Fruit fly (Drosophila melanogaster) whole organism, embryonic: Measurements from ENCODE around the gene CG1971.

Experiments
- Antp ChIP-seq: fragments of 200-800 bp; sonication (Bioruptor generic); optimal IDR thresholded peaks from 3 replicates; lab custom pipeline; 2016; ENCODE audit warnings: missing biosample characterization, missing genetic modification characterization
- Atf6 ChIP-seq: fragments of 200-800 bp; sonication (Bioruptor generic); IDR thresholded peaks from 2 replicates; pipeline ENCODE4 v1.3.6; 2022; ENCODE audit warnings: missing biosample characterization, missing genetic modification characterization
- Bdp1 ChIP-seq: fragments of 200-800 bp; sonication (Bioruptor generic); optimal IDR thresholded peaks from 3 replicates; lab custom pipeline; 2016; ENCODE audit warnings: missing biosample characterization, missing genetic modification characterization
- CG10366 ChIP-seq: fragments of 200-800 bp; sonication (Bioruptor generic); IDR thresholded peaks from 2 replicates; pipeline ENCODE4 v1.3.6; 2022; ENCODE audit warnings: missing biosample characterization, missing genetic modification characterization
- CG10462 ChIP-seq: fragments of 200-800 bp; sonication (Bioruptor generic); optimal IDR thresholded peaks from 2 replicates; lab custom pipeline; 2016; ENCODE audit warnings: missing biosample characterization, missing genetic modification characterization
- CG11560 ChIP-seq: fragments of 200-800 bp; sonication (Bioruptor generic); IDR thresholded peaks from 3 replicates; pipeline ENCODE4 v1.3.6; 2022; ENCODE audit warnings: missing biosample characterization, missing genetic modification characterization
- CG12299 ChIP-seq: fragments of 200-800 bp; sonication (Bioruptor generic); optimal IDR thresholded peaks from 2 replicates; lab custom pipeline; 2018; ENCODE audit warnings: missing biosample characterization, mild to moderate bottlenecking, missing genetic modification characterization
- CG12769 ChIP-seq: fragments of 200-800 bp; sonication (Bioruptor generic); optimal IDR thresholded peaks from 2 replicates; lab custom pipeline; 2019; ENCODE audit warnings: missing biosample characterization, mild to moderate bottlenecking, missing genetic modification characterization, moderate library complexity
- CG13296 ChIP-seq: fragments of 200-800 bp; sonication (Bioruptor generic); optimal IDR thresholded peaks from 3 replicates; lab custom pipeline; 2018; ENCODE audit warnings: missing biosample characterization, mild to moderate bottlenecking, missing genetic modification characterization
- CG14965 ChIP-seq: fragments of 200-800 bp; sonication (Bioruptor generic); optimal IDR thresholded peaks from 2 replicates; lab custom pipeline; 2016; ENCODE audit warnings: missing biosample characterization, missing genetic modification characterization, borderline replicate concordance
- CG15269 ChIP-seq: fragments of 200-800 bp; sonication (Bioruptor generic); optimal IDR thresholded peaks from 2 replicates; lab custom pipeline; 2018; ENCODE audit warnings: missing biosample characterization, mild to moderate bottlenecking, missing genetic modification characterization, moderate library complexity
- CG15514 ChIP-seq: fragments of 200-800 bp; sonication (Bioruptor generic); optimal IDR thresholded peaks from 3 replicates; lab custom pipeline; 2017; ENCODE audit warnings: missing biosample characterization, missing genetic modification characterization, mild to moderate bottlenecking, moderate library complexity, missing genetic modification reagents
- CG17361 ChIP-seq: fragments of 200-800 bp; sonication (Bioruptor generic); IDR thresholded peaks from 3 replicates; pipeline ENCODE4 v1.3.6; 2022; ENCODE audit warnings: missing biosample characterization, missing genetic modification characterization
- CG17802 ChIP-seq: fragments of 200-800 bp; sonication (Bioruptor generic); optimal IDR thresholded peaks from 2 replicates; lab custom pipeline; 2018; ENCODE audit warnings: missing biosample characterization, mild to moderate bottlenecking, missing genetic modification characterization, moderate library complexity
- CG18476 ChIP-seq: fragments of 200-800 bp; sonication (Bioruptor generic); optimal IDR thresholded peaks from 2 replicates; lab custom pipeline; 2016; ENCODE audit warnings: missing biosample characterization, mild to moderate bottlenecking, missing genetic modification characterization
- CG18764 ChIP-seq: fragments of 200-800 bp; sonication (Bioruptor generic); optimal IDR thresholded peaks from 3 replicates; lab custom pipeline; 2016; ENCODE audit warnings: missing biosample characterization, missing genetic modification characterization
- CG2875 ChIP-seq: fragments of 200-800 bp; sonication (Bioruptor generic); optimal IDR thresholded peaks from 2 replicates; lab custom pipeline; 2017; ENCODE audit warnings: missing biosample characterization, mild to moderate bottlenecking, missing genetic modification characterization, missing genetic modification reagents
- CG3065 ChIP-seq: fragments of 200-800 bp; sonication (Bioruptor generic); optimal IDR thresholded peaks from 2 replicates; lab custom pipeline; 2016; ENCODE audit warnings: missing biosample characterization, missing genetic modification characterization
- CG31224 ChIP-seq: fragments of 200-800 bp; sonication (Bioruptor generic); IDR thresholded peaks from 2 replicates; pipeline ENCODE4 v1.3.6; 2022; ENCODE audit warnings: missing biosample characterization, missing genetic modification characterization
- CG6175 ChIP-seq: fragments of 200-800 bp; sonication (Bioruptor generic); IDR thresholded peaks from 3 replicates; pipeline ENCODE4 v1.3.6; 2022; ENCODE audit warnings: missing biosample characterization, missing genetic modification characterization
- CG6254 ChIP-seq: fragments of 200-800 bp; sonication (Bioruptor generic); optimal IDR thresholded peaks from 3 replicates; lab custom pipeline; 2017; ENCODE audit warnings: mild to moderate bottlenecking, missing biosample characterization, missing genetic modification reagents, missing genetic modification characterization
- CG6765 ChIP-seq: fragments of 200-800 bp; sonication (Bioruptor generic); optimal IDR thresholded peaks from 3 replicates; lab custom pipeline; 2017; ENCODE audit warnings: missing biosample characterization, mild to moderate bottlenecking, missing genetic modification characterization
- CG6854 ChIP-seq: fragments of 200-800 bp; sonication (Bioruptor generic); optimal IDR thresholded peaks from 3 replicates; lab custom pipeline; 2017; ENCODE audit warnings: missing biosample characterization, mild to moderate bottlenecking, missing genetic modification characterization
- CG7786 ChIP-seq: fragments of 200-800 bp; sonication (Bioruptor generic); optimal IDR thresholded peaks from 2 replicates; lab custom pipeline; 2016; ENCODE audit warnings: missing biosample characterization, missing genetic modification characterization
- CG9437 ChIP-seq: fragments of 200-800 bp; sonication (Bioruptor generic); optimal IDR thresholded peaks from 2 replicates; lab custom pipeline; 2018; ENCODE audit warnings: missing biosample characterization, mild to moderate bottlenecking, missing genetic modification characterization
- CTCF ChIP-seq: fragments of 200-800 bp; sonication (Bioruptor generic); optimal IDR thresholded peaks from 2 replicates; lab custom pipeline; 2017; ENCODE audit warnings: missing biosample characterization, mild to moderate bottlenecking, missing genetic modification characterization, moderate library complexity
- Hsf ChIP-seq: fragments of 200-800 bp; sonication (Bioruptor generic); optimal IDR thresholded peaks from 3 replicates; lab custom pipeline; 2016; ENCODE audit warnings: missing biosample characterization, missing genetic modification characterization
- Lim3 ChIP-seq: fragments of 200-800 bp; sonication (Bioruptor generic); IDR thresholded peaks from 2 replicates; pipeline ENCODE4 v1.3.6; 2022; ENCODE audit warnings: missing biosample characterization, missing genetic modification characterization
- MBD-R2 ChIP-seq: fragments of 200-800 bp; sonication (Bioruptor generic); IDR thresholded peaks from 2 replicates; pipeline ENCODE4 v1.3.6; 2022; ENCODE audit warnings: missing biosample characterization, missing genetic modification characterization
- Mad ChIP-seq: fragments of 200-800 bp; sonication (Bioruptor generic); optimal IDR thresholded peaks from 2 replicates; lab custom pipeline; 2016; ENCODE audit warnings: missing biosample characterization, missing genetic modification characterization
- Mes4 ChIP-seq: fragments of 200-800 bp; sonication (Bioruptor generic); optimal IDR thresholded peaks from 2 replicates; lab custom pipeline; 2016; ENCODE audit warnings: missing biosample characterization, missing genetic modification characterization
- Nf-YA ChIP-seq: fragments of 200-800 bp; sonication (Bioruptor generic); IDR thresholded peaks from 2 replicates; pipeline ENCODE4 v1.3.6; 2022; ENCODE audit warnings: missing biosample characterization, missing genetic modification characterization
- Ptx1 ChIP-seq: fragments of 200-800 bp; sonication (Bioruptor generic); IDR thresholded peaks from 2 replicates; pipeline ENCODE4 v1.3.6; 2022; ENCODE audit warnings: missing biosample characterization, missing genetic modification characterization
- Ssrp ChIP-seq: fragments of 200-800 bp; sonication (Bioruptor generic); optimal IDR thresholded peaks from 2 replicates; lab custom pipeline; 2018; ENCODE audit warnings: missing biosample characterization, mild to moderate bottlenecking, missing genetic modification characterization, moderate library complexity
- Stat92E ChIP-seq, 3 experiments: fragments of >200 bp in 2 of 3; fragments of 200-800 bp in 1 of 3; sonication (Bioruptor generic) in 1 of 3; optimal IDR thresholded peaks; 2 replicates each; lab custom pipeline; 2017 to 2019; ENCODE audit warnings: missing biosample characterization in 3 of 3, missing genetic modification characterization in 3 of 3, mild to moderate bottlenecking in 1 of 3, moderate library complexity in 1 of 3
- Tbp ChIP-seq: fragments of >200 bp; optimal IDR thresholded peaks from 2 replicates; lab custom pipeline; 2018; ENCODE audit warnings: missing biosample characterization, missing genetic modification characterization
- abd-A ChIP-seq: fragments of 200-800 bp; sonication (Bioruptor generic); optimal IDR thresholded peaks from 3 replicates; lab custom pipeline; 2019; ENCODE audit warnings: missing biosample characterization, mild to moderate bottlenecking, missing genetic modification characterization, moderate library complexity
- dpn ChIP-seq, 2 experiments: fragments of 200-800 bp; sonication (Bioruptor generic); optimal IDR thresholded peaks; 3 replicates each; lab custom pipeline; 2016; ENCODE audit warnings: missing biosample characterization in 2 of 2, missing genetic modification characterization in 2 of 2
- emc ChIP-seq: fragments of 200-800 bp; sonication (Bioruptor generic); optimal IDR thresholded peaks from 2 replicates; lab custom pipeline; 2016; ENCODE audit warnings: missing biosample characterization, missing genetic modification characterization
- fu2 ChIP-seq: fragments of 200-800 bp; sonication (Bioruptor generic); optimal IDR thresholded peaks from 2 replicates; lab custom pipeline; 2016; ENCODE audit warnings: missing biosample characterization, missing genetic modification characterization
- gem ChIP-seq: fragments of 200-800 bp; sonication (Bioruptor generic); optimal IDR thresholded peaks from 2 replicates; lab custom pipeline; 2019; ENCODE audit warnings: missing biosample characterization, mild to moderate bottlenecking, missing genetic modification characterization, moderate library complexity
- gsb-n ChIP-seq: fragments of 200-800 bp; sonication (Bioruptor generic); optimal IDR thresholded peaks from 3 replicates; lab custom pipeline; 2018; ENCODE audit warnings: missing biosample characterization, mild to moderate bottlenecking, missing genetic modification characterization
- gt ChIP-seq: fragments of 200-800 bp; sonication (Bioruptor generic); IDR thresholded peaks from 2 replicates; pipeline ENCODE4 v1.3.6; 2022; ENCODE audit warnings: missing biosample characterization, missing genetic modification characterization
- h ChIP-seq: fragments of >200 bp; optimal IDR thresholded peaks from 2 replicates; lab custom pipeline; 2017
- hbn ChIP-seq: fragments of 200-800 bp; sonication (Bioruptor generic); IDR thresholded peaks from 2 replicates; pipeline ENCODE4 v1.3.6; 2022; ENCODE audit warnings: missing biosample characterization, missing genetic modification characterization; ENCODE audit not compliant: partially characterized antibody
- her ChIP-seq: fragments of 200-800 bp; sonication (Bioruptor generic); optimal IDR thresholded peaks from 2 replicates; lab custom pipeline; 2016; ENCODE audit warnings: missing biosample characterization, missing genetic modification characterization
- hth ChIP-seq: fragments of >200 bp; optimal IDR thresholded peaks from 2 replicates; lab custom pipeline; 2017; ENCODE audit warnings: inconsistent platforms
- kni ChIP-seq: fragments of 200-800 bp; sonication (Bioruptor generic); optimal IDR thresholded peaks from 3 replicates; lab custom pipeline; 2017; ENCODE audit warnings: mild to moderate bottlenecking, missing biosample characterization, missing genetic modification reagents, missing genetic modification characterization
- oc ChIP-seq: fragments of 200-800 bp; sonication (Bioruptor generic); optimal IDR thresholded peaks from 2 replicates; lab custom pipeline; 2018; ENCODE audit warnings: missing biosample characterization, mild to moderate bottlenecking, missing genetic modification characterization, moderate library complexity
- p53 ChIP-seq: fragments of 200-800 bp; sonication (Bioruptor generic); optimal IDR thresholded peaks from 2 replicates; lab custom pipeline; 2016; ENCODE audit warnings: missing biosample characterization, missing genetic modification characterization
- ro ChIP-seq: fragments of 200-800 bp; sonication (Bioruptor generic); IDR thresholded peaks from 2 replicates; pipeline ENCODE4 v1.3.6; 2022; ENCODE audit warnings: missing biosample characterization, missing genetic modification characterization
- sna ChIP-seq: fragments of 200-800 bp; sonication (Bioruptor generic); IDR thresholded peaks from 2 replicates; pipeline ENCODE4 v1.3.6; 2022; ENCODE audit warnings: missing biosample characterization, missing genetic modification characterization; ENCODE audit not compliant: partially characterized antibody
- zen ChIP-seq: fragments of 200-800 bp; sonication (Bioruptor generic); optimal IDR thresholded peaks from 3 replicates; lab custom pipeline; 2018; ENCODE audit warnings: missing biosample characterization, mild to moderate bottlenecking, missing genetic modification characterization, moderate library complexity

CG1971 gene

dm6 chr3R:31794457-31794856 is 10.8 kb upstream of the CG1971 start (continued):
- TF ChIP-seq CG18476 (GFP tag; lab: Kevin White, UChicago) (no peak), CG11560 (no peak), h (lab: Kevin White, UChicago) (no peak), CG7786 (no peak), CG6254 (GFP tag; lab: Kevin White, UChicago) (no peak), CG9437 (GFP tag; lab: Kevin White, UChicago) (no peak), zen (tag; lab: Kevin White, UChicago) (no peak), CG15269 (tag; lab: Kevin White, UChicago) (no peak), CG12299 (no peak), gsb-n (tag; lab: Kevin White, UChicago) (no peak), Mad (GFP tag; lab: Kevin White, UChicago) (no peak), Tbp (no peak), CG6854 (GFP tag; lab: Kevin White, UChicago) (no peak), dpn (GFP tag; optimal IDR thresholded peaks at IDR 0.05; lab: Kevin White, UChicago) (no peak), CG17802 (tag; lab: Kevin White, UChicago) (no peak), CG6765 (GFP tag; lab: Kevin White, UChicago) (no peak), CG10462 (GFP tag; lab: Kevin White, UChicago) (no peak), hth (lab: Kevin White, UChicago) (no peak), CG6175 (peak; percentile 88; the same call in 2 of the 3 replicates), CG15514 (GFP tag; lab: Kevin White, UChicago) (peak; percentile 81), ro (GFP tag; lab: Robert Waterston, UW) (no peak), CG18764 (no peak), her (GFP tag; lab: Kevin White, UChicago) (peak; percentile 7), CG13296 (no peak), Stat92E (GFP tag; optimal IDR thresholded peaks at IDR 0.05; lab: Kevin White, UChicago) (no peak), hbn (GFP tag; lab: Robert Waterston, UW) (peak; percentile 24; the same call in 1 of the 2 replicates), CG3065 (GFP tag; lab: Kevin White, UChicago) (no peak), sna (GFP tag; lab: Robert Waterston, UW) (no peak), oc (tag; lab: Kevin White, UChicago) (no peak), Hsf (no peak), Bdp1 (GFP tag; lab: Kevin White, UChicago) (no peak), Ssrp (tag; lab: Kevin White, UChicago) (no peak), CG14965 (GFP tag; lab: Kevin White, UChicago) (no peak), CG10366 (GFP tag; lab: Robert Waterston, UW) (no peak), Lim3 (no peak), Nf-YA (GFP tag; lab: Robert Waterston, UW) (no peak), MBD-R2 (peak; percentile 73), p53 (GFP tag; lab: Kevin White, UChicago) (no peak), gem (tag; lab: Kevin White, UChicago) (no peak), CG17361 (GFP tag; lab: Robert Waterston, UW) (no peak), CTCF (GFP tag; lab: Kevin White, UChicago) (peak; percentile 66), kni (GFP tag; lab: Kevin White, UChicago) (no peak), gt (GFP tag; lab: Robert Waterston, UW) (no peak), Atf6 (GFP tag; lab: Robert Waterston, UW) (no peak), CG31224 (GFP tag; lab: Robert Waterston, UW) (no peak), Antp (GFP tag; lab: Kevin White, UChicago) (no peak), CG2875 (no peak), Mes4 (GFP tag; lab: Kevin White, UChicago) (no peak), Ptx1 (GFP tag; lab: Robert Waterston, UW) (no peak), CG12769 (no peak), emc (GFP tag; lab: Kevin White, UChicago) (no peak), fu2 (GFP tag; lab: Kevin White, UChicago) (no peak), abd-A (tag; lab: Kevin White, UChicago) (no peak)
